Worm (Caenorhabditis elegans): ENCODE measurements around the gene F54D12.1.

The F54D12.1 gene

ce11 chrII:1398396-1398795 is 1.8 kb upstream of the F54D12.1 start, which contains the start of gene F54D12.2:
Gene F54D12.2 (plus strand): TSS chrII:1398696.
- TF ChIP-seq ceh-82 (tag; optimal IDR thresholded peaks at IDR 0.05) (no peak), nhr-111 (GFP tag; optimal IDR thresholded peaks at IDR 0.05) (no peak), R02D3.7 (tag; optimal IDR thresholded peaks at IDR 0.05) (no peak), D1046.2 (GFP tag; IDR thresholded peaks at IDR 0.05) (no peak), ceh-28 (tag; optimal IDR thresholded peaks at IDR 0.05) (no peak), snpc-4 (tag; optimal IDR thresholded peaks at IDR 0.05) (no peak), nhr-102 (tag; optimal IDR thresholded peaks at IDR 0.05) (no peak), daf-12 (tag; optimal IDR thresholded peaks at IDR 0.05) (no peak), zip-11 (GFP tag; IDR thresholded peaks at IDR 0.05) (no peak), hif-1 (tag; optimal IDR thresholded peaks at IDR 0.05) (no peak)

ce11 chrII:1401474-1401873 is 1.3 kb downstream of the F54D12.1 start, which contains the start of gene Y51H7C.8:
Gene Y51H7C.8 (plus strand): TSS chrII:1401774.
- TF ChIP-seq nhr-76 (tag; optimal IDR thresholded peaks at IDR 0.05) (no peak), daf-12 (tag; optimal IDR thresholded peaks at IDR 0.05) (no peak), daf-8 (GFP tag; IDR thresholded peaks at IDR 0.05) (no peak), nhr-48 (tag; optimal IDR thresholded peaks at IDR 0.05) (no peak), F49E8.2 (tag; optimal IDR thresholded peaks at IDR 0.05; ENCODE audit: borderline replicate concordance) (no peak), saeg-2 (GFP tag; IDR thresholded peaks at IDR 0.05) (no peak), zfp-3 (GFP tag; conservative IDR thresholded peaks at IDR 0.05) (no peak), ztf-11 (tag; optimal IDR thresholded peaks at IDR 0.05) (no peak), ceh-82 (tag; optimal IDR thresholded peaks at IDR 0.05) (no peak), nhr-28 (tag; optimal IDR thresholded peaks at IDR 0.05) (no peak), Y105C5A.15 (GFP tag; IDR thresholded peaks at IDR 0.05) (no peak), Y48G9A.11 (GFP tag; IDR thresholded peaks at IDR 0.05) (no peak), ceh-32 (tag; optimal IDR thresholded peaks at IDR 0.05; ENCODE audit: poor library complexity) (no peak), zfp-2 (tag; optimal IDR thresholded peaks at IDR 0.05) (no peak), mxl-3 (GFP tag; optimal IDR thresholded peaks at IDR 0.05) (no peak), nhr-25 (tag; optimal IDR thresholded peaks at IDR 0.05; ENCODE audit: borderline replicate concordance, insufficient read depth) (no peak), attf-4 (tag; optimal IDR thresholded peaks at IDR 0.05) (no peak), unc-39 (tag; optimal IDR thresholded peaks at IDR 0.05) (no peak), dmd-6 (GFP tag; IDR thresholded peaks at IDR 0.05) (no peak), vab-7 (GFP tag; IDR thresholded peaks at IDR 0.05) (no peak)

DNA sequence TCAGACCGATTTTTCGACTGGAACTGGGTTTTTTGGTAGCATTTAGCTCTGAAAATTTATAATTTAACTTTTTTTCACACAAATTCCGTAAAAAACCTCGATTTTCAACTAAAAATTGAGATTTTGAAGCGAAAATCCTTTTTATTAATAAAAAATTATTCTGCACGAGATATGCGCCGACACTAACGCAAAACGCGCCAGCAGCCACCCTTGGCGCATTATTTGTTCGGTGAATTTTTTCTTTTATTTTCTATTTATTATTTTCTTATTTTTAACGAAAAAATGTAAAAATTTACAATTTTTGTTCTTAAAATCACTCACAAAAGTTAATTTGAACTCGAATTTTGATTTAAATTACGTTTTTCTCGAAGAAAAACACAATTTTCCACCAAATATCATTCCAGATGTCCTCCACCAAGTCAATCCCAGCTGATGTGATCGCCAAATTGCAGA is 2.0 kb downstream of the F54D12.1 start, which contains the start of gene Y51H7C.7:
Y51H7C.7 (plus strand) TSS at position 403 of the 453 bp plus-strand sequence.
- TF ChIP-seq F37D6.2 (tag; optimal IDR thresholded peaks at IDR 0.05) (peak; percentile 44), F49E8.2 (tag; optimal IDR thresholded peaks at IDR 0.05; ENCODE audit: borderline replicate concordance) (peak; percentile 8), mes-2 (tag; optimal IDR thresholded peaks at IDR 0.05; ENCODE audit: poor library complexity, severe bottlenecking) (peak; percentile 84), nhr-48 (tag; optimal IDR thresholded peaks at IDR 0.05) (no peak), nhr-41 (GFP tag; IDR thresholded peaks at IDR 0.05) (no peak), Y48G9A.11 (GFP tag; IDR thresholded peaks at IDR 0.05) (peak; percentile 50; the same call in 1 of the 2 replicates), mxl-3 (GFP tag; optimal IDR thresholded peaks at IDR 0.05) (no peak), jun-1 (tag; optimal IDR thresholded peaks at IDR 0.05) (no peak), hif-1 (tag; optimal IDR thresholded peaks at IDR 0.05) (no peak), nhr-111 (GFP tag; optimal IDR thresholded peaks at IDR 0.05) (no peak), mxl-2 (GFP tag; conservative IDR thresholded peaks at IDR 0.05) (no peak), aha-1 (tag) (no peak), spr-1 (tag; optimal IDR thresholded peaks at IDR 0.05) (peak; percentile 39), dmd-6 (GFP tag; IDR thresholded peaks at IDR 0.05) (peak; percentile 27; the same call in 1 of the 2 replicates), lin-38 (GFP tag; IDR thresholded peaks at IDR 0.05) (no peak), ceh-44 (GFP tag; IDR thresholded peaks at IDR 0.05) (no peak), zag-1 (tag; optimal IDR thresholded peaks at IDR 0.05) (no peak), arid-1 (GFP tag; conservative IDR thresholded peaks at IDR 0.05) (no peak), ceh-28 (tag; optimal IDR thresholded peaks at IDR 0.05) (no peak), gei-8 (GFP tag; optimal IDR thresholded peaks at IDR 0.05) (no peak), hlh-30 (tag; optimal IDR thresholded peaks at IDR 0.05; ENCODE audit: insufficient read depth) (no peak), vab-7 (GFP tag; IDR thresholded peaks at IDR 0.05) (no peak), ces-1 (GFP tag; optimal IDR thresholded peaks at IDR 0.05) (no peak), nhr-28 (tag; optimal IDR thresholded peaks at IDR 0.05) (peak; percentile 28), mdt-29 (GFP tag; IDR thresholded peaks at IDR 0.05) (no peak), rbr-2 (tag; optimal IDR thresholded peaks at IDR 0.05) (peak; percentile 51), ceh-62 (tag; optimal IDR thresholded peaks at IDR 0.05) (no peak), dmd-8 (GFP tag; IDR thresholded peaks at IDR 0.05) (no peak), lim-7 (GFP tag; IDR thresholded peaks at IDR 0.05) (no peak)

All from whole organism, L4 larva.